Fruit fly (Drosophila melanogaster) whole organism, embryonic: Measurements from ENCODE around the gene CG33969.

Source experiments
- Bteb2 ChIP-seq: fragments of 200-800 bp; sonication (Bioruptor generic); optimal IDR thresholded peaks from 2 replicates; lab custom pipeline; 2016; ENCODE audit warnings: missing biosample characterization, missing genetic modification characterization
- CG10267 ChIP-seq: fragments of 200-800 bp; sonication (Bioruptor generic); optimal IDR thresholded peaks from 2 replicates; lab custom pipeline; 2018; ENCODE audit warnings: missing biosample characterization, mild to moderate bottlenecking, missing genetic modification characterization, moderate library complexity
- CG10366 ChIP-seq: fragments of 200-800 bp; sonication (Bioruptor generic); IDR thresholded peaks from 2 replicates; pipeline ENCODE4 v1.3.6; 2022; ENCODE audit warnings: missing biosample characterization, missing genetic modification characterization
- CG11093 ChIP-seq: fragments of 200-800 bp; sonication (Bioruptor generic); IDR thresholded peaks from 3 replicates; pipeline ENCODE4 v1.3.6; 2022; ENCODE audit warnings: missing biosample characterization, missing genetic modification characterization
- CG14667 ChIP-seq: fragments of 200-800 bp; sonication (Bioruptor generic); IDR thresholded peaks from 2 replicates; pipeline ENCODE4 v1.3.6; 2022; ENCODE audit warnings: missing biosample characterization, missing genetic modification characterization
- CG14710 ChIP-seq: fragments of 200-800 bp; sonication (Bioruptor generic); optimal IDR thresholded peaks from 3 replicates; lab custom pipeline; 2019; ENCODE audit warnings: missing biosample characterization, mild to moderate bottlenecking, missing genetic modification characterization, moderate library complexity
- CG1602 ChIP-seq: fragments of 200-800 bp; sonication (Bioruptor generic); optimal IDR thresholded peaks from 3 replicates; lab custom pipeline; 2016; ENCODE audit warnings: missing biosample characterization, missing genetic modification characterization
- CG16779 ChIP-seq: fragments of 200-800 bp; sonication (Bioruptor generic); IDR thresholded peaks from 2 replicates; pipeline ENCODE4 v1.3.6; 2022; ENCODE audit warnings: missing biosample characterization, missing genetic modification characterization
- CG17186 ChIP-seq: fragments of 200-800 bp; sonication (Bioruptor generic); optimal IDR thresholded peaks from 3 replicates; lab custom pipeline; 2017; ENCODE audit warnings: missing biosample characterization, missing genetic modification reagents, missing genetic modification characterization
- CG18476 ChIP-seq: fragments of 200-800 bp; sonication (Bioruptor generic); optimal IDR thresholded peaks from 2 replicates; lab custom pipeline; 2016; ENCODE audit warnings: missing biosample characterization, mild to moderate bottlenecking, missing genetic modification characterization
- CG2712 ChIP-seq: fragments of 200-800 bp; optimal IDR thresholded peaks from 3 replicates; lab custom pipeline; 2019; ENCODE audit warnings: missing biosample characterization, mild to moderate bottlenecking, missing genetic modification characterization, moderate library complexity
- CG3163 ChIP-seq: fragments of 200-800 bp; sonication (Bioruptor generic); optimal IDR thresholded peaks from 3 replicates; lab custom pipeline; 2016; ENCODE audit warnings: missing biosample characterization, missing genetic modification characterization
- CG32772 ChIP-seq: fragments of 200-800 bp; sonication (Bioruptor generic); IDR thresholded peaks from 2 replicates; pipeline ENCODE4 v1.3.6; 2022; ENCODE audit warnings: missing biosample characterization, missing genetic modification characterization
- CG3281 ChIP-seq: fragments of 200-800 bp; sonication (Bioruptor generic); optimal IDR thresholded peaks from 3 replicates; lab custom pipeline; 2017; ENCODE audit warnings: missing biosample characterization, mild to moderate bottlenecking, missing genetic modification characterization
- CG3726 ChIP-seq: fragments of 200-800 bp; sonication (Bioruptor generic); IDR thresholded peaks from 3 replicates; pipeline ENCODE4, ENCODE4 v1.3.6; 2022; ENCODE audit warnings: missing biosample characterization, missing genetic modification characterization
- CG4328 ChIP-seq: fragments of 200-800 bp; sonication (Bioruptor generic); optimal IDR thresholded peaks from 3 replicates; lab custom pipeline; 2017; ENCODE audit warnings: missing biosample characterization, missing genetic modification reagents, missing genetic modification characterization
- CG6272 ChIP-seq: fragments of 200-800 bp; sonication (Bioruptor generic); IDR thresholded peaks from 2 replicates; pipeline ENCODE4 v1.3.6; 2022; ENCODE audit warnings: missing biosample characterization, missing genetic modification characterization
- CG6765 ChIP-seq: fragments of 200-800 bp; sonication (Bioruptor generic); optimal IDR thresholded peaks from 3 replicates; lab custom pipeline; 2017; ENCODE audit warnings: missing biosample characterization, mild to moderate bottlenecking, missing genetic modification characterization
- CG7745 ChIP-seq: fragments of 200-800 bp; sonication (Bioruptor generic); optimal IDR thresholded peaks from 2 replicates; lab custom pipeline; 2018; ENCODE audit warnings: missing biosample characterization, mild to moderate bottlenecking, missing genetic modification characterization, moderate library complexity
- CG8359 ChIP-seq: fragments of 200-800 bp; sonication (Bioruptor generic); optimal IDR thresholded peaks from 2 replicates; lab custom pipeline; 2017; ENCODE audit warnings: missing biosample characterization, mild to moderate bottlenecking, missing genetic modification characterization, borderline replicate concordance
- CG9932 ChIP-seq: fragments of 200-800 bp; sonication (Bioruptor generic); IDR thresholded peaks from 2 replicates; pipeline ENCODE4 v1.3.6; 2022; ENCODE audit warnings: missing biosample characterization, missing genetic modification characterization
- Dfd ChIP-seq, 2 experiments: fragments of >200 bp; optimal IDR thresholded peaks; 2 replicates each; lab custom pipeline; 2017; ENCODE audit warnings: missing biosample characterization in 2 of 2, missing genetic modification characterization in 2 of 2
- Ets65A ChIP-seq: fragments of 200-800 bp; sonication (Bioruptor generic); peaks from one replicate; lab custom pipeline; 2016; ENCODE audit warnings: missing biosample characterization, missing genetic modification characterization
- HmgZ ChIP-seq: fragments of 200-800 bp; sonication (Bioruptor generic); optimal IDR thresholded peaks from 2 replicates; lab custom pipeline; 2018; ENCODE audit warnings: missing biosample characterization, mild to moderate bottlenecking, missing genetic modification characterization
- MBD-R2 ChIP-seq: fragments of 200-800 bp; sonication (Bioruptor generic); IDR thresholded peaks from 2 replicates; pipeline ENCODE4 v1.3.6; 2022; ENCODE audit warnings: missing biosample characterization, missing genetic modification characterization
- Med ChIP-seq: fragments of 200-800 bp; sonication (Bioruptor generic); peaks from one replicate; lab custom pipeline; 2016; ENCODE audit warnings: missing biosample characterization, missing genetic modification characterization, mild to moderate bottlenecking, inconsistent platforms, moderate library complexity
- Optix ChIP-seq: fragments of 200-800 bp; sonication (Bioruptor generic); IDR thresholded peaks from 3 replicates; pipeline ENCODE4 v1.3.6; 2022; ENCODE audit warnings: missing biosample characterization, missing genetic modification characterization
- Pdp1 ChIP-seq, 2 experiments: fragments of 200-800 bp; sonication (Bioruptor generic); optimal IDR thresholded peaks; 3 replicates each; lab custom pipeline; 2016; ENCODE audit warnings: missing biosample characterization in 2 of 2, missing genetic modification characterization in 2 of 2, mild to moderate bottlenecking in 1 of 2, moderate library complexity in 1 of 2
- Sin3A ChIP-seq: fragments of >200 bp; optimal IDR thresholded peaks from 2 replicates; lab custom pipeline; 2018
- al ChIP-seq: fragments of 200-800 bp; sonication (Bioruptor generic); IDR thresholded peaks from 2 replicates; pipeline ENCODE4 v1.3.6; 2022; ENCODE audit warnings: missing biosample characterization, missing genetic modification characterization
- ash1 ChIP-seq: fragments of 200-800 bp; sonication (Bioruptor generic); optimal IDR thresholded peaks from 2 replicates; lab custom pipeline; 2018; ENCODE audit warnings: missing biosample characterization, mild to moderate bottlenecking, missing genetic modification characterization
- bbx ChIP-seq: fragments of 200-800 bp; sonication (Bioruptor generic); IDR thresholded peaks from 2 replicates; pipeline ENCODE4 v1.3.6; 2022; ENCODE audit warnings: missing biosample characterization, missing genetic modification characterization; ENCODE audit not compliant: partially characterized antibody
- bowl ChIP-seq: fragments of 200-800 bp; sonication (Bioruptor generic); IDR thresholded peaks from 2 replicates; pipeline ENCODE4 v1.3.6; 2022; ENCODE audit warnings: missing biosample characterization, missing genetic modification characterization
- chinmo ChIP-seq: fragments of 200-800 bp; sonication (Bioruptor generic); IDR thresholded peaks from 4 replicates; pipeline ENCODE4 v1.3.6; 2022; ENCODE audit warnings: missing biosample characterization, missing genetic modification characterization; ENCODE audit not compliant: partially characterized antibody
- chn ChIP-seq: fragments of 200-800 bp; sonication (Bioruptor generic); optimal IDR thresholded peaks from 2 replicates; lab custom pipeline; 2016; ENCODE audit warnings: missing biosample characterization, missing genetic modification characterization
- crp ChIP-seq, 2 experiments: fragments of 200-800 bp; sonication (Bioruptor generic); optimal IDR thresholded peaks; 2 replicates in 1 of 2; 3 replicates in 1 of 2; lab custom pipeline; 2017; ENCODE audit warnings: missing biosample characterization in 2 of 2, missing genetic modification characterization in 2 of 2, mild to moderate bottlenecking in 1 of 2, moderate library complexity in 1 of 2
- da ChIP-seq: fragments of 200-800 bp; sonication (Bioruptor generic); optimal IDR thresholded peaks from 2 replicates; lab custom pipeline; 2016; ENCODE audit warnings: missing biosample characterization, missing genetic modification characterization
- en ChIP-seq: fragments of 200-800 bp; sonication (Bioruptor generic); optimal IDR thresholded peaks from 2 replicates; lab custom pipeline; 2016; ENCODE audit warnings: missing biosample characterization, missing genetic modification characterization
- hb ChIP-seq: fragments of 200-800 bp; sonication (Bioruptor generic); IDR thresholded peaks from 3 replicates; pipeline ENCODE4 v1.3.6; 2022; ENCODE audit warnings: missing biosample characterization, missing genetic modification characterization; ENCODE audit not compliant: partially characterized antibody
- klu ChIP-seq: fragments of 200-800 bp; sonication (Bioruptor generic); IDR thresholded peaks from 2 replicates; pipeline ENCODE4 v1.3.6; 2022; ENCODE audit warnings: missing biosample characterization, missing genetic modification characterization
- lilli ChIP-seq: fragments of 200-800 bp; sonication (Bioruptor generic); optimal IDR thresholded peaks from 3 replicates; lab custom pipeline; 2016; ENCODE audit warnings: missing biosample characterization, missing genetic modification characterization
- lmd ChIP-seq: fragments of 200-800 bp; sonication (Bioruptor generic); IDR thresholded peaks from 2 replicates; pipeline ENCODE4 v1.3.6; 2022; ENCODE audit warnings: missing biosample characterization, missing genetic modification characterization
- nmo ChIP-seq: fragments of 200-800 bp; sonication (Bioruptor generic); optimal IDR thresholded peaks from 2 replicates; lab custom pipeline; 2018; ENCODE audit warnings: missing biosample characterization, mild to moderate bottlenecking, missing genetic modification characterization, moderate library complexity
- psq ChIP-seq: fragments of 200-800 bp; sonication (Bioruptor generic); optimal IDR thresholded peaks from 2 replicates; lab custom pipeline; 2017; ENCODE audit warnings: missing biosample characterization, missing genetic modification characterization
- run ChIP-seq: fragments of 200-800 bp; sonication (Bioruptor generic); optimal IDR thresholded peaks from 3 replicates; lab custom pipeline; 2018; ENCODE audit warnings: missing biosample characterization, mild to moderate bottlenecking, missing genetic modification characterization
- sc ChIP-seq, 3 experiments: fragments of >200 bp in 2 of 3; fragments of 200-800 bp in 1 of 3; sonication (Bioruptor generic) in 1 of 3; optimal IDR thresholded peaks; 2 replicates in 2 of 3; 3 replicates in 1 of 3; lab custom pipeline; 2017; ENCODE audit warnings: mild to moderate bottlenecking in 1 of 3, missing biosample characterization in 1 of 3, missing genetic modification characterization in 1 of 3, missing genetic modification reagents in 1 of 3
- scrt ChIP-seq: fragments of 200-800 bp; sonication (Bioruptor generic); optimal IDR thresholded peaks from 2 replicates; lab custom pipeline; 2018; ENCODE audit warnings: missing biosample characterization, mild to moderate bottlenecking, missing genetic modification characterization, moderate library complexity
- sd ChIP-seq: fragments of 200-800 bp; sonication (Bioruptor generic); optimal IDR thresholded peaks from 3 replicates; lab custom pipeline; 2018; ENCODE audit warnings: missing biosample characterization, mild to moderate bottlenecking, missing genetic modification characterization, moderate library complexity
- shn ChIP-seq: fragments of 200-800 bp; sonication (Bioruptor generic); optimal IDR thresholded peaks from 3 replicates; lab custom pipeline; 2016; ENCODE audit warnings: missing biosample characterization, missing genetic modification characterization
- slou ChIP-seq: fragments of 200-800 bp; sonication (Bioruptor generic); optimal IDR thresholded peaks from 3 replicates; lab custom pipeline; 2016; ENCODE audit warnings: missing biosample characterization, missing genetic modification characterization
- unpg ChIP-seq: fragments of 200-800 bp; sonication (Bioruptor generic); optimal IDR thresholded peaks from 3 replicates; lab custom pipeline; 2018; ENCODE audit warnings: missing biosample characterization, mild to moderate bottlenecking, missing genetic modification characterization, moderate library complexity
- wor ChIP-seq: fragments of 200-800 bp; sonication (Bioruptor generic); IDR thresholded peaks from 2 replicates; pipeline ENCODE4 v1.3.6; 2022; ENCODE audit warnings: missing biosample characterization, missing genetic modification characterization

CG33969 gene

dm6 chr3L:20430182-20430581 is 36.8 kb upstream of the CG33969 start, which contains the start of gene CG5262 (continued):
- TF ChIP-seq unpg (GFP tag; lab: Kevin White, UChicago) (no peak), CG32772 (GFP tag; lab: Robert Waterston, UW) (no peak), al (GFP tag; lab: Robert Waterston, UW) (no peak), CG17186 (GFP tag; lab: Kevin White, UChicago) (peak; percentile 21), HmgZ (peak; percentile 47), CG3281 (GFP tag; lab: Kevin White, UChicago) (no peak), en (no peak), shn (GFP tag; lab: Kevin White, UChicago) (no peak), nmo (GFP tag; lab: Kevin White, UChicago) (no peak), scrt (GFP tag; lab: Kevin White, UChicago) (no peak), hb (GFP tag; lab: Robert Waterston, UW) (no peak), CG6765 (GFP tag; lab: Kevin White, UChicago) (no peak), run (tag; lab: Kevin White, UChicago) (no peak), CG11093 (GFP tag; lab: Robert Waterston, UW) (no peak), CG14710 (tag; lab: Kevin White, UChicago) (peak; percentile 31), bowl (no peak), CG16779 (GFP tag; lab: Robert Waterston, UW) (no peak), CG14667 (no peak), CG9932 (no peak), CG3726 (GFP tag; lab: Robert Waterston, UW) (no peak), CG10267 (tag; lab: Kevin White, UChicago) (peak; percentile 44), CG1602 (no peak), ash1 (GFP tag; lab: Kevin White, UChicago) (no peak), Ets65A (GFP tag; lab: Kevin White, UChicago) (no peak), slou (no peak), da (GFP tag; lab: Kevin White, UChicago) (no peak), Sin3A (lab: Kevin White, UChicago) (no peak), MBD-R2 (GFP tag; lab: Robert Waterston, UW) (peak; percentile 64), CG2712 (tag; lab: Kevin White, UChicago) (peak; percentile 30), klu (no peak), CG4328 (GFP tag; lab: Kevin White, UChicago) (no peak), chinmo (GFP tag; lab: Robert Waterston, UW) (no peak), sc (optimal IDR thresholded peaks at IDR 0.05; lab: Kevin White, UChicago) (no peak), sc (GFP tag; optimal IDR thresholded peaks at IDR 0.05; lab: Kevin White, UChicago) (no peak), CG6272 (no peak), chn (no peak), Med (GFP tag; lab: Kevin White, UChicago) (peak; percentile 9), lilli (GFP tag; lab: Kevin White, UChicago) (no peak), Bteb2 (GFP tag; lab: Kevin White, UChicago) (no peak), Pdp1 (GFP tag; optimal IDR thresholded peaks at IDR 0.05; lab: Kevin White, UChicago) (peak in 1 of 2 experiments; percentile 55), bbx (peak; percentile 37), crp (GFP tag; optimal IDR thresholded peaks at IDR 0.05; lab: Kevin White, UChicago) (peak in 1 of 2 experiments; percentile 69), CG18476 (GFP tag; lab: Kevin White, UChicago) (no peak), Optix (GFP tag; lab: Robert Waterston, UW) (no peak), CG7745 (tag; lab: Kevin White, UChicago) (no peak), psq (GFP tag; lab: Kevin White, UChicago) (no peak), CG8359 (GFP tag; lab: Kevin White, UChicago) (no peak), lmd (no peak), CG10366 (no peak), sd (no peak), Dfd (GFP tag; optimal IDR thresholded peaks at IDR 0.05; lab: Kevin White, UChicago) (no peak), CG3163 (no peak), wor (GFP tag; lab: Robert Waterston, UW) (no peak)
